Fruit fly (Drosophila melanogaster) Kc167 (cell line): ENCODE data around the gene kek4.

Source experiments
- Myc ChIP-seq: fragments of >200 bp; optimal IDR thresholded peaks from 2 replicates; lab custom pipeline; 2017; ENCODE audit warnings: missing external identifiers
- Sin3A ChIP-seq: fragments of >200 bp; optimal IDR thresholded peaks from 2 replicates; lab custom pipeline; 2018; ENCODE audit warnings: missing external identifiers
- h ChIP-seq: fragments of >200 bp; optimal IDR thresholded peaks from 3 replicates; lab custom pipeline; 2018; ENCODE audit warnings: missing external identifiers
- insv ChIP-seq: fragments of >200 bp; optimal IDR thresholded peaks from 3 replicates; lab custom pipeline; 2018; ENCODE audit warnings: missing external identifiers
- psq ChIP-seq: fragments of >200 bp; optimal IDR thresholded peaks from 2 replicates; lab custom pipeline; 2017; ENCODE audit warnings: missing external identifiers
- ttk ChIP-seq: sonication (Bioruptor generic); optimal IDR thresholded peaks from 2 replicates; lab custom pipeline; 2017; ENCODE audit warnings: missing external identifiers

Gene kek4

dm6 chr2L:13203437-13204137 is 11.6 kb downstream of the kek4 start, which contains the start of gene Pect:
Gene Pect, plus strand, starts transcription at chr2L:13203762.
- TF ChIP-seq psq (lab: Kevin White, UChicago) (no peak), Sin3A (lab: Kevin White, UChicago) (no peak), ttk (lab: Kevin White, UChicago) (no peak), insv (lab: Kevin White, UChicago) (no peak), Myc (lab: Kevin White, UChicago) (no peak), h (lab: Kevin White, UChicago) (no peak)

dm6 chr2L:13202960-13203436 is 12.2 kb downstream of the kek4 start, which contains the start of gene CG16972:
Gene CG16972, minus strand, starts transcription at chr2L:13203295.
- TF ChIP-seq h (lab: Kevin White, UChicago) (no peak), insv (lab: Kevin White, UChicago) (no peak)

dm6 chr2L:13195822-13196221 is 19.3 kb downstream of the kek4 start:
- TF ChIP-seq psq (lab: Kevin White, UChicago) (no peak), Myc (lab: Kevin White, UChicago) (no peak), ttk (lab: Kevin White, UChicago) (no peak), Sin3A (lab: Kevin White, UChicago) (no peak), insv (lab: Kevin White, UChicago) (no peak), h (lab: Kevin White, UChicago) (no peak)

dm6 chr2L:13191894-13192293 is 23.3 kb downstream of the kek4 start, which contains the start of the genes CG16974 and Edem2:
Gene CG16974, minus strand, starts transcription at chr2L:13191979.
Gene Edem2, plus strand, starts transcription at chr2L:13192201.
- TF ChIP-seq insv (lab: Kevin White, UChicago) (no peak), psq (lab: Kevin White, UChicago) (no peak), h (lab: Kevin White, UChicago) (no peak), ttk (lab: Kevin White, UChicago) (no peak), Sin3A (lab: Kevin White, UChicago) (no peak), Myc (lab: Kevin White, UChicago) (no peak)

- no peak for TF ChIP-seq h (lab: Kevin White, UChicago)
These were observed 24.0 kb downstream of the kek4 start for dm6 chr2L:13191052-13191678.

dm6 chr2L:13190534-13190933 is 24.6 kb downstream of the kek4 start:
- TF ChIP-seq psq (lab: Kevin White, UChicago) (no peak), insv (lab: Kevin White, UChicago) (no peak), Sin3A (lab: Kevin White, UChicago) (no peak), Myc (lab: Kevin White, UChicago) (no peak), h (lab: Kevin White, UChicago) (no peak)

dm6 chr2L:13183150-13183549 is 32.0 kb downstream of the kek4 start, which contains the start of gene Rsph1:
Gene Rsph1, plus strand, starts transcription at chr2L:13183450.
- TF ChIP-seq ttk (lab: Kevin White, UChicago) (no peak), h (lab: Kevin White, UChicago) (no peak), Myc (lab: Kevin White, UChicago) (no peak), insv (lab: Kevin White, UChicago) (no peak), psq (lab: Kevin White, UChicago) (no peak), Sin3A (lab: Kevin White, UChicago) (no peak)

dm6 chr2L:13182415-13182814 is 32.7 kb downstream of the kek4 start, which contains the start of gene Mgat3:
Gene Mgat3, minus strand, starts transcription at chr2L:13182596.
- TF ChIP-seq insv (lab: Kevin White, UChicago) (no peak), ttk (lab: Kevin White, UChicago) (no peak), Myc (lab: Kevin White, UChicago) (no peak), psq (lab: Kevin White, UChicago) (no peak), h (lab: Kevin White, UChicago) (no peak), Sin3A (lab: Kevin White, UChicago) (no peak)

dm6 chr2L:13179095-13179494 is 36.1 kb downstream of the kek4 start, which contains the start of gene Alg7:
Gene Alg7, plus strand, starts transcription at chr2L:13179247.
- TF ChIP-seq psq (lab: Kevin White, UChicago) = no peak
- TF ChIP-seq insv (lab: Kevin White, UChicago) = peak; percentile 53

- TF ChIP-seq Sin3A (lab: Kevin White, UChicago) = no peak
- TF ChIP-seq insv (lab: Kevin White, UChicago) = no peak
- no peak for TF ChIP-seq Myc (lab: Kevin White, UChicago)
- no peak for TF ChIP-seq psq (lab: Kevin White, UChicago)
- TF ChIP-seq h (lab: Kevin White, UChicago) = no peak
- TF ChIP-seq ttk (lab: Kevin White, UChicago) = no peak
These were observed 38.4 kb downstream of the kek4 start, which contains the start of the genes Sfmbt and CG5439 for dm6 chr2L:13176701-13177249. Gene Sfmbt, minus strand, starts transcription at chr2L:13176785. Gene CG5439, plus strand, starts transcription at chr2L:13177150.

- TF ChIP-seq psq (lab: Kevin White, UChicago) = no peak
- no peak for TF ChIP-seq h (lab: Kevin White, UChicago)
- no peak for TF ChIP-seq Myc (lab: Kevin White, UChicago)
- no peak for TF ChIP-seq ttk (lab: Kevin White, UChicago)
- TF ChIP-seq Sin3A (lab: Kevin White, UChicago) = no peak
- TF ChIP-seq insv (lab: Kevin White, UChicago) = no peak
These were observed 39.0 kb downstream of the kek4 start, which contains the start of gene CG43925 for dm6 chr2L:13176123-13176522. Gene CG43925, plus strand, starts transcription at chr2L:13176423.
